Fruit fly (Drosophila melanogaster): ENCODE results near the gene AsnS.
A peak's percentile ranks its signal among the peaks of the same experiment; 100 is the strongest.

Gene AsnS

dm6 chr3L:21216697-21217291 is 43.9 kb downstream of the AsnS start, which contains the start of the genes Trmt112 and Ilk (continued):
- TF ChIP-seq CG34224 (GFP tag; IDR thresholded peaks at IDR 0.05; ENCODE audit: partially characterized antibody) (peak; percentile 77), pho (GFP tag; optimal IDR thresholded peaks at IDR 0.05) (no peak), cato (GFP tag; optimal IDR thresholded peaks at IDR 0.05; ENCODE audit: borderline replicate concordance) (no peak), Elba2 (GFP tag; optimal IDR thresholded peaks at IDR 0.05) (peak; percentile 55), da (GFP tag; optimal IDR thresholded peaks at IDR 0.05) (peak; percentile 57), CG12659 (GFP tag; optimal IDR thresholded peaks at IDR 0.05) (peak; percentile 65), dpn (GFP tag; optimal IDR thresholded peaks at IDR 0.05) (peak in 1 of 2 experiments; percentile 21), CG17385 (GFP tag; optimal IDR thresholded peaks at IDR 0.05) (peak; percentile 98), ro (GFP tag; IDR thresholded peaks at IDR 0.05) (no peak), Rfx (GFP tag; IDR thresholded peaks at IDR 0.05) (peak; percentile 42; the same call in 1 of the 2 replicates), Trl (optimal IDR thresholded peaks at IDR 0.05) (no peak), Trl (GFP tag; optimal IDR thresholded peaks at IDR 0.05) (no peak), CG6791 (GFP tag; IDR thresholded peaks at IDR 0.05; ENCODE audit: partially characterized antibody) (peak; percentile 83), tna (GFP tag; IDR thresholded peaks at IDR 0.05; ENCODE audit: partially characterized antibody) (peak; percentile 87), Med (GFP tag) (peak; percentile 87), sob (GFP tag; IDR thresholded peaks at IDR 0.05) (peak; percentile 35; the same call in 1 of the 2 replicates), CG32532 (GFP tag; IDR thresholded peaks at IDR 0.05) (no peak), dysf (GFP tag; IDR thresholded peaks at IDR 0.05) (no peak), HHEX (GFP tag; optimal IDR thresholded peaks at IDR 0.05) (no peak), vvl (GFP tag; IDR thresholded peaks at IDR 0.05) (peak; percentile 54; the same call in 1 of the 2 replicates), CoRest (tag; optimal IDR thresholded peaks at IDR 0.05) (peak; percentile 9), nerfin-2 (GFP tag; IDR thresholded peaks at IDR 0.05; ENCODE audit: partially characterized antibody) (peak; percentile 67), Hr3 (GFP tag; optimal IDR thresholded peaks at IDR 0.05) (no peak), exex (tag; optimal IDR thresholded peaks at IDR 0.05) (peak; percentile 14), CG17186 (GFP tag; optimal IDR thresholded peaks at IDR 0.05) (peak; percentile 46), Sry-δ (GFP tag; optimal IDR thresholded peaks at IDR 0.05) (peak; percentile 75), CG11456 (GFP tag; IDR thresholded peaks at IDR 0.05) (no peak), gfzf (GFP tag; optimal IDR thresholded peaks at IDR 0.05) (peak; percentile 68), gcm2 (GFP tag; optimal IDR thresholded peaks at IDR 0.05) (no peak), wek (GFP tag; optimal IDR thresholded peaks at IDR 0.05) (no peak), HmgZ (tag; optimal IDR thresholded peaks at IDR 0.05) (peak; percentile 82), Eip74EF (GFP tag; optimal IDR thresholded peaks at IDR 0.05) (no peak), CG42726 (GFP tag; IDR thresholded peaks at IDR 0.05; ENCODE audit: partially characterized antibody) (peak; percentile 89), CG9817 (tag; optimal IDR thresholded peaks at IDR 0.05) (no peak), chinmo (GFP tag; IDR thresholded peaks at IDR 0.05; ENCODE audit: partially characterized antibody) (peak; percentile 90; the same call in 3 of the 4 replicates), CG10267 (tag; optimal IDR thresholded peaks at IDR 0.05) (peak; percentile 33), CG12155 (GFP tag; optimal IDR thresholded peaks at IDR 0.05) (no peak), BEAF-32 (GFP tag; optimal IDR thresholded peaks at IDR 0.05) (peak; percentile 89), CG14710 (tag; optimal IDR thresholded peaks at IDR 0.05) (peak; percentile 51), CG2129 (GFP tag; IDR thresholded peaks at IDR 0.05; ENCODE audit: partially characterized antibody) (peak; percentile 33; the same call in 1 of the 2 replicates), zf30C (GFP tag; optimal IDR thresholded peaks at IDR 0.05) (peak; percentile 10), CG10274 (GFP tag; optimal IDR thresholded peaks at IDR 0.05) (no peak), ttk (GFP tag; IDR thresholded peaks at IDR 0.05) (no peak), Abd-B (GFP tag; optimal IDR thresholded peaks at IDR 0.05) (peak; percentile 79), CG14050 (GFP tag; IDR thresholded peaks at IDR 0.05) (no peak), Bgb (GFP tag; IDR thresholded peaks at IDR 0.05; ENCODE audit: partially characterized antibody) (peak; percentile 89), CG9797 (GFP tag; optimal IDR thresholded peaks at IDR 0.05) (peak; percentile 87), CG33213 (GFP tag; optimal IDR thresholded peaks at IDR 0.05) (peak; percentile 57)
